Fruit fly (Drosophila melanogaster) whole organism, pupa: Measurements from ENCODE around the gene Jasper.
A peak's percentile ranks its signal among the peaks of the same experiment; 100 is the strongest.

Experiments
- CG13204 ChIP-seq: fragments of 200-800 bp; sonication (Bioruptor generic); optimal IDR thresholded peaks from 2 replicates; lab custom pipeline; 2018; ENCODE audit warnings: missing biosample characterization, mild to moderate bottlenecking, missing genetic modification characterization, moderate library complexity
- CG14655 ChIP-seq: fragments of 200-800 bp; sonication (Bioruptor generic); optimal IDR thresholded peaks from 3 replicates; lab custom pipeline; 2017; ENCODE audit warnings: mild to moderate bottlenecking, missing biosample characterization, missing genetic modification reagents, missing genetic modification characterization
- CG17806 ChIP-seq: fragments of 200-800 bp; sonication (Bioruptor generic); optimal IDR thresholded peaks from 2 replicates; lab custom pipeline; 2018; ENCODE audit warnings: missing biosample characterization, mild to moderate bottlenecking, missing genetic modification characterization, moderate library complexity
- CG32121 ChIP-seq: fragments of 200-800 bp; sonication (Bioruptor generic); IDR thresholded peaks from 2 replicates; pipeline ENCODE4 v1.3.6; 2022; ENCODE audit warnings: missing biosample characterization, missing genetic modification characterization
- CG34367 ChIP-seq: fragments of 200-800 bp; sonication (Bioruptor generic); optimal IDR thresholded peaks from 2 replicates; lab custom pipeline; 2018; ENCODE audit warnings: missing biosample characterization, mild to moderate bottlenecking, missing genetic modification characterization
- CG4496 ChIP-seq: fragments of 200-800 bp; sonication (Bioruptor generic); IDR thresholded peaks from 3 replicates; pipeline ENCODE4 v1.3.6; 2022; ENCODE audit warnings: missing biosample characterization, missing genetic modification characterization
- CG8301 ChIP-seq: fragments of 200-800 bp; sonication (Bioruptor generic); optimal IDR thresholded peaks from 2 replicates; lab custom pipeline; 2018; ENCODE audit warnings: missing biosample characterization, mild to moderate bottlenecking, missing genetic modification characterization
- D1 ChIP-seq: fragments of 200-800 bp; sonication (Bioruptor generic); optimal IDR thresholded peaks from 2 replicates; lab custom pipeline; 2018; ENCODE audit warnings: missing biosample characterization, mild to moderate bottlenecking, missing genetic modification characterization, moderate library complexity
- EcR ChIP-seq: fragments of 200-800 bp; sonication (Bioruptor generic); optimal IDR thresholded peaks from 3 replicates; lab custom pipeline; 2019; ENCODE audit warnings: missing biosample characterization, missing genetic modification characterization, mild to moderate bottlenecking, moderate library complexity, missing genetic modification reagents
- Pif1B ChIP-seq: fragments of 200-800 bp; sonication (Bioruptor generic); optimal IDR thresholded peaks from 3 replicates; lab custom pipeline; 2016; ENCODE audit warnings: missing biosample characterization, missing genetic modification characterization
- gl ChIP-seq: fragments of 200-800 bp; sonication (Bioruptor generic); optimal IDR thresholded peaks from 2 replicates; lab custom pipeline; 2018; ENCODE audit warnings: missing biosample characterization, mild to moderate bottlenecking, missing genetic modification characterization
- rn ChIP-seq: fragments of 200-800 bp; sonication (Bioruptor generic); IDR thresholded peaks from 2 replicates; pipeline ENCODE4 v1.3.6; 2022; ENCODE audit warnings: missing biosample characterization, missing genetic modification characterization

dm6 chr3R:30055915-30056544 is 3.7 kb downstream of the Jasper start, which contains the start of the genes Rpp14b and spn-A:
- TF ChIP-seq gl (tag; lab: Kevin White, UChicago): no peak
- no peak for TF ChIP-seq EcR (GFP tag; lab: Kevin White, UChicago)
- peak; percentile 21 for TF ChIP-seq CG17806 (tag; lab: Kevin White, UChicago)
- no peak for TF ChIP-seq D1
- no peak for TF ChIP-seq CG8301 (tag; lab: Kevin White, UChicago)
- TF ChIP-seq rn: no peak
- no peak for TF ChIP-seq CG34367 (tag; lab: Kevin White, UChicago)
- TF ChIP-seq Pif1B (GFP tag; lab: Kevin White, UChicago): no peak
- no peak for TF ChIP-seq CG4496 (GFP tag; lab: Robert Waterston, UW)
- no peak for TF ChIP-seq CG13204 (GFP tag; lab: Kevin White, UChicago)
- TF ChIP-seq CG14655 (GFP tag; lab: Kevin White, UChicago): no peak
- no peak for TF ChIP-seq CG32121 (GFP tag; lab: Robert Waterston, UW)
